Fruit fly (Drosophila melanogaster): ENCODE measurements around the gene CG14770.

Gene CG14770

DNA sequence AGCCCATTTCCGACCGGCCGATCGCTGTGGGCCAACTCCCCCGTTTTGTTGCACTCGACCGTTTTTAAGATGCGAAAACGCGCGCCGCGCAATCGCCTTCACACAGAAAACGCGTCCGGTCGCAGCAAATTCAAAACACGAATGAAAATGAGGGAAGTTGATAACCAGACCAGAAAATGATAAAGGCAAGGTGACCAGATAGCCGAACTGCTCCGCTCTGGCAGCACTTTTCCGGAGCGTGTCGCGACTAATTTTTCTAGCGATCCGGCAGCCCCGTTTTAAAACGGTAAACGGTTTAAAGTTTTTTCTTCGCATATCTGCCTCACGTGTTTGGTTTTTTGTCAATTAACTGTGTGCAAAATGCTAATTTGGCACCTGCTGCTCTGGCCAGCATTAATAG lies 46.8 kb upstream of the CG14770 start, which contains the start of gene DAAM:
Gene DAAM, minus strand, starts transcription at position 149 of the 400 bp plus-strand sequence.
- no peak for TF ChIP-seq dan (GFP tag; IDR thresholded peaks at IDR 0.05)
- peak; percentile 53 for TF ChIP-seq CG12744 (GFP tag; optimal IDR thresholded peaks at IDR 0.05)
- peak; percentile 44; the same call in 2 of the 3 replicates for TF ChIP-seq sr (GFP tag; IDR thresholded peaks at IDR 0.05)
- TF ChIP-seq CG2116 (GFP tag; optimal IDR thresholded peaks at IDR 0.05) = peak; percentile 59
- no peak for TF ChIP-seq tll (GFP tag; optimal IDR thresholded peaks at IDR 0.05)
- peak; percentile 49 for TF ChIP-seq CG1647 (GFP tag; optimal IDR thresholded peaks at IDR 0.05)
- peak; percentile 12 for TF ChIP-seq org-1 (GFP tag; optimal IDR thresholded peaks at IDR 0.05)
- peak; percentile 25 for TF ChIP-seq CG3995 (GFP tag; optimal IDR thresholded peaks at IDR 0.05)
- TF ChIP-seq fru (optimal IDR thresholded peaks at IDR 0.05) = no peak
- no peak for TF ChIP-seq sim (GFP tag; IDR thresholded peaks at IDR 0.05)
- TF ChIP-seq zen2 (GFP tag; IDR thresholded peaks at IDR 0.05; ENCODE audit: partially characterized antibody) = no peak
- TF ChIP-seq Nf-YB (GFP tag; optimal IDR thresholded peaks at IDR 0.05) = peak; percentile 42
- peak; percentile 97 for TF ChIP-seq CG3847 (GFP tag; IDR thresholded peaks at IDR 0.05)
- TF ChIP-seq CG13624 (GFP tag; optimal IDR thresholded peaks at IDR 0.05) = no peak
- no peak for TF ChIP-seq CG6683 (GFP tag; optimal IDR thresholded peaks at IDR 0.05)
- 0 out of 3 replicates have a peak, but pooled peaks have one; percentile 29 for TF ChIP-seq CG16813 (GFP tag; IDR thresholded peaks at IDR 0.05; ENCODE audit: partially characterized antibody)
- peak; percentile 13 for TF ChIP-seq YL-1 (GFP tag; optimal IDR thresholded peaks at IDR 0.05)
- peak; percentile 16 for TF ChIP-seq gcm (GFP tag; optimal IDR thresholded peaks at IDR 0.05)
- no peak for TF ChIP-seq cg (GFP tag; optimal IDR thresholded peaks at IDR 0.05)
- no peak for TF ChIP-seq CG8765 (GFP tag; IDR thresholded peaks at IDR 0.05)
- peak; percentile 8 for TF ChIP-seq wek (GFP tag; optimal IDR thresholded peaks at IDR 0.05)
- peak; percentile 45 for TF ChIP-seq jumu (GFP tag; optimal IDR thresholded peaks at IDR 0.05)
- peak; percentile 31 for TF ChIP-seq CG18599 (GFP tag; optimal IDR thresholded peaks at IDR 0.05)
- peak; percentile 10 for TF ChIP-seq CG10979 (tag; optimal IDR thresholded peaks at IDR 0.05)
- TF ChIP-seq bab2 (GFP tag; optimal IDR thresholded peaks at IDR 0.05) = no peak
- TF ChIP-seq ewg (GFP tag; optimal IDR thresholded peaks at IDR 0.05) = peak; percentile 81
- TF ChIP-seq Taf1 (GFP tag; IDR thresholded peaks at IDR 0.05) = no peak
- no peak for TF ChIP-seq unpg (GFP tag; optimal IDR thresholded peaks at IDR 0.05)
- no peak for TF ChIP-seq az2 (GFP tag; optimal IDR thresholded peaks at IDR 0.05)
- peak; percentile 75 for TF ChIP-seq HmgD (GFP tag; optimal IDR thresholded peaks at IDR 0.05)
- TF ChIP-seq Gsc (GFP tag; IDR thresholded peaks at IDR 0.05) = no peak
- no peak for TF ChIP-seq CG17802 (tag; optimal IDR thresholded peaks at IDR 0.05)
- TF ChIP-seq CG12155 (GFP tag; optimal IDR thresholded peaks at IDR 0.05) = no peak
- no peak for TF ChIP-seq Six4 (GFP tag; optimal IDR thresholded peaks at IDR 0.05)
- peak; percentile 54; the same call in 1 of the 3 replicates for TF ChIP-seq CG11560 (tag; IDR thresholded peaks at IDR 0.05)
- TF ChIP-seq pfk (GFP tag; optimal IDR thresholded peaks at IDR 0.05) = no peak
- peak; percentile 41 for TF ChIP-seq unc-4 (GFP tag; IDR thresholded peaks at IDR 0.05; ENCODE audit: partially characterized antibody)
- TF ChIP-seq HmgZ (tag; optimal IDR thresholded peaks at IDR 0.05) = peak; percentile 85
- TF ChIP-seq CG14667 (GFP tag; IDR thresholded peaks at IDR 0.05) = no peak
- TF ChIP-seq CG17328 (GFP tag; IDR thresholded peaks at IDR 0.05) = peak; percentile 28; the same call in 1 of the 2 replicates
- peak; percentile 7 for TF ChIP-seq ind (GFP tag; optimal IDR thresholded peaks at IDR 0.05)
- TF ChIP-seq CG8388 (GFP tag; optimal IDR thresholded peaks at IDR 0.05) = no peak
- TF ChIP-seq Awh (GFP tag; IDR thresholded peaks at IDR 0.05) = no peak
- no peak for TF ChIP-seq chif (GFP tag; optimal IDR thresholded peaks at IDR 0.05)
- TF ChIP-seq CG11085 (GFP tag; IDR thresholded peaks at IDR 0.05) = peak; percentile 22; the same call in 1 of the 2 replicates
- TF ChIP-seq CrebB (tag; optimal IDR thresholded peaks at IDR 0.05) = peak; percentile 9
- no peak for TF ChIP-seq Mrtf (GFP tag; IDR thresholded peaks at IDR 0.05)
- peak; percentile 80 for TF ChIP-seq CG33213 (GFP tag; optimal IDR thresholded peaks at IDR 0.05)
- TF ChIP-seq sc (optimal IDR thresholded peaks at IDR 0.05) = no peak
- TF ChIP-seq sc (GFP tag; optimal IDR thresholded peaks at IDR 0.05) = no peak
- peak; percentile 48 for TF ChIP-seq CG18619 (GFP tag; optimal IDR thresholded peaks at IDR 0.05)
